Fruit fly (Drosophila melanogaster) whole organism, embryonic: Measurements from ENCODE around the gene CG34295.
A peak's percentile ranks its signal among the peaks of the same experiment; 100 is the strongest.

ENCODE experiments used
- CG15269 ChIP-seq: fragments of 200-800 bp; sonication (Bioruptor generic); optimal IDR thresholded peaks from 2 replicates; lab custom pipeline; 2018; ENCODE audit warnings: missing biosample characterization, mild to moderate bottlenecking, missing genetic modification characterization, moderate library complexity
- CG17186 ChIP-seq: fragments of 200-800 bp; sonication (Bioruptor generic); optimal IDR thresholded peaks from 3 replicates; lab custom pipeline; 2017; ENCODE audit warnings: missing biosample characterization, missing genetic modification reagents, missing genetic modification characterization
- Dip3 ChIP-seq: fragments of 200-800 bp; sonication (Bioruptor generic); optimal IDR thresholded peaks from 3 replicates; lab custom pipeline; 2016; ENCODE audit warnings: missing biosample characterization, missing genetic modification characterization
- al ChIP-seq: fragments of 200-800 bp; sonication (Bioruptor generic); IDR thresholded peaks from 2 replicates; pipeline ENCODE4 v1.3.6; 2022; ENCODE audit warnings: missing biosample characterization, missing genetic modification characterization
- ato ChIP-seq: fragments of 200-800 bp; sonication (Bioruptor generic); IDR thresholded peaks from 2 replicates; pipeline ENCODE4 v1.3.6; 2022; ENCODE audit warnings: missing biosample characterization, missing genetic modification characterization; ENCODE audit not compliant: partially characterized antibody
- corto ChIP-seq: fragments of 200-800 bp; sonication (Bioruptor generic); optimal IDR thresholded peaks from 2 replicates; lab custom pipeline; 2016; ENCODE audit warnings: missing biosample characterization, mild to moderate bottlenecking, missing genetic modification characterization, moderate library complexity
- kay ChIP-seq: fragments of 200-800 bp; sonication (Bioruptor generic); optimal IDR thresholded peaks from 2 replicates; lab custom pipeline; 2016; ENCODE audit warnings: missing biosample characterization, missing genetic modification characterization

DNA sequence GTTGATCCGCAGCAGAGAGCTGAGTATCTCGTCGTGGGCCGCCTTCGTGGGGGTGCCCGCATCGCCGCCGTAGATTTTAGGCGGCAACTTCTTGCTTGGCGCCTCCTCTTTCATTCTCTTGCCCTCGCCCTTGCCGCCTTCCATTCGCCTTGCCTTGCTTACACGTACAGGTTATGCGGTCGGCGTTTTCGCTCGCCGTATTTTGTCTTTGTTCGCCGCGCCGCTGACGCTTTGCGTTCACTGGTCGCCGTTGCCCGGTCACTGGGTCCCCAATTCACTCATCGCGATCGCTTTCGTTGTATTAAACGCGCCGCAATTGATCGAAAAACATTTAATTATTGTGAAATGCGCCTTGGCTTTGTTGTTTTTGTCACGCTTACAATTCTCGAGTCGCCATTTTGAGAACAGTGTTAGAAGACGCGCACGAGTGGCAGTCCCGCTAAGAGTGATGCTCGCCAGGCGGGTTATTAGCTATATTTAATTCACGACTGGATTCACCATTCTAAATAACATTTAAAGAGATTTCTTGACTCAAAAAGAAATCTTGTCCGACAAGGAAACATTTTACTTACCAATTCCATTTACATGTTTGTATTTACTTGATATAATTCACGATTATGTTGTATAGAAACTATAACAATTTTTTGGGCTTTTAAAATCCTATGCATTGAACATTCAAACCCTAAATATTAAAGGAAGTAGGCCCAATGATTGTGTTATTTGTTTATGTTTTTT lies 21.7 kb downstream of the CG34295 start, which contains the start of gene wdn:
- TF ChIP-seq corto (no peak), al (GFP tag; lab: Robert Waterston, UW) (no peak), Dip3 (GFP tag; lab: Kevin White, UChicago) (peak; percentile 12), ato (GFP tag; lab: Robert Waterston, UW) (no peak), CG15269 (tag; lab: Kevin White, UChicago) (no peak), kay (no peak), CG17186 (GFP tag; lab: Kevin White, UChicago) (peak; percentile 16)
